Worm (Caenorhabditis elegans) whole organism, L1 larva: ENCODE results near the gene tomm-22.

Source experiments
- C16A3.4 ChIP-seq: fragments of 150-350 bp; optimal IDR thresholded peaks from 2 replicates; lab custom pipeline; 2014; ENCODE audit warnings: missing biosample characterization, missing genetic modification characterization
- aha-1 ChIP-seq: fragments of 150-350 bp; optimal IDR thresholded peaks from 2 replicates; lab custom pipeline; 2014; ENCODE audit warnings: missing biosample characterization, missing genetic modification characterization
- blmp-1 ChIP-seq: fragments of 150-350 bp; optimal IDR thresholded peaks from 2 replicates; lab custom pipeline; 2014; ENCODE audit warnings: missing biosample characterization, missing genetic modification characterization
- ets-5 ChIP-seq: fragments of 200-800 bp; sonication (Bioruptor generic); IDR thresholded peaks from 2 replicates; pipeline ENCODE4 v1.3.6; 2022; ENCODE audit warnings: missing genetic modification characterization, missing compliant biosample characterization
- fos-1 ChIP-seq: fragments of 150-350 bp; optimal IDR thresholded peaks from 2 replicates; lab custom pipeline; 2014; ENCODE audit warnings: missing biosample characterization, missing genetic modification characterization
- grh-1 ChIP-seq: fragments of 200-800 bp; sonication (Bioruptor generic); IDR thresholded peaks from 2 replicates; pipeline ENCODE4 v1.3.6; 2022; ENCODE audit warnings: missing genetic modification reagents, missing genetic modification characterization, missing compliant biosample characterization

ce11 chrII:461297-461696 lies 9.0 kb downstream of the tomm-22 start:
- TF ChIP-seq blmp-1 (tag; lab: Kevin White, UChicago) (no peak), grh-1 (GFP tag; lab: Robert Waterston, UW) (no peak), fos-1 (tag; lab: Kevin White, UChicago) (no peak), C16A3.4 (tag; lab: Kevin White, UChicago) (no peak), ets-5 (GFP tag; lab: Robert Waterston, UW) (no peak), aha-1 (no peak)
